Fruit fly (Drosophila melanogaster) whole organism, wandering third instar larva: Measurements from ENCODE around the gene Surf4.
A peak's percentile ranks its signal among the peaks of the same experiment; 100 is the strongest.

Experiments used
- Abd-B ChIP-seq: fragments of >200 bp; optimal IDR thresholded peaks from 2 replicates; lab custom pipeline; 2017; ENCODE audit warnings: missing biosample characterization, missing genetic modification characterization
- CG32264 ChIP-seq: fragments of 200-800 bp; sonication (Bioruptor generic); optimal IDR thresholded peaks from 2 replicates; lab custom pipeline; 2016; ENCODE audit warnings: missing biosample characterization, missing genetic modification characterization
- CG9705 ChIP-seq: fragments of 200-800 bp; sonication (Bioruptor generic); optimal IDR thresholded peaks from 2 replicates; lab custom pipeline; 2018; ENCODE audit warnings: missing biosample characterization, mild to moderate bottlenecking, missing genetic modification characterization
- CrebA ChIP-seq: fragments of 200-800 bp; sonication (Bioruptor generic); optimal IDR thresholded peaks from 2 replicates; lab custom pipeline; 2016; ENCODE audit warnings: missing biosample characterization, mild to moderate bottlenecking, missing genetic modification characterization, borderline replicate concordance
- GATAd ChIP-seq: sonication (Bioruptor generic); optimal IDR thresholded peaks from 2 replicates; lab custom pipeline; 2016; ENCODE audit warnings: missing biosample characterization, missing genetic modification characterization
- HLH106 ChIP-seq: fragments of 200-800 bp; optimal IDR thresholded peaks from 3 replicates; lab custom pipeline; 2019; ENCODE audit warnings: missing biosample characterization, mild to moderate bottlenecking, missing genetic modification characterization, moderate library complexity
- Hnf4 ChIP-seq: fragments of 200-800 bp; sonication (Bioruptor generic); optimal IDR thresholded peaks from 2 replicates; lab custom pipeline; 2016; ENCODE audit warnings: missing biosample characterization, mild to moderate bottlenecking, missing genetic modification characterization
- Hr83 ChIP-seq: fragments of 200-300 bp; sonication (Bioruptor generic); optimal IDR thresholded peaks from 2 replicates; lab custom pipeline; 2016; ENCODE audit warnings: missing biosample characterization, mild to moderate bottlenecking, missing genetic modification characterization, moderate library complexity; ENCODE audit not compliant: poor library complexity, severe bottlenecking
- Mio ChIP-seq: sonication (Bioruptor generic); optimal IDR thresholded peaks from 2 replicates; lab custom pipeline; 2016; ENCODE audit warnings: missing biosample characterization, missing genetic modification characterization
- N ChIP-seq: fragments of >200 bp; optimal IDR thresholded peaks from 2 replicates; lab custom pipeline; 2018; ENCODE audit warnings: missing biosample characterization, missing external identifiers, missing genetic modification characterization
- OdsH ChIP-seq: fragments of 200-800 bp; sonication (Bioruptor generic); optimal IDR thresholded peaks from 2 replicates; lab custom pipeline; 2016; ENCODE audit warnings: missing biosample characterization, mild to moderate bottlenecking, missing genetic modification characterization
- Rel ChIP-seq, 2 experiments: fragments of 200-800 bp; sonication (Bioruptor generic) in 1 of 2; optimal IDR thresholded peaks; 2 replicates in 1 of 2; 3 replicates in 1 of 2; lab custom pipeline; 2016 to 2019; ENCODE audit warnings: mild to moderate bottlenecking in 2 of 2, missing biosample characterization in 2 of 2, missing genetic modification characterization in 2 of 2, moderate library complexity in 1 of 2
- Sp1 ChIP-seq: fragments of 200-800 bp; sonication (Bioruptor generic); optimal IDR thresholded peaks from 3 replicates; lab custom pipeline; 2019; ENCODE audit warnings: missing biosample characterization, mild to moderate bottlenecking, missing genetic modification characterization, moderate library complexity
- Vsx2 ChIP-seq: fragments of 200-300, 225-300 bp; sonication (Bioruptor generic); optimal IDR thresholded peaks from 2 replicates; lab custom pipeline; 2018; ENCODE audit warnings: missing biosample characterization, missing genetic modification characterization; ENCODE audit not compliant: partially characterized antibody
- br ChIP-seq: fragments of 200-800 bp; sonication (Bioruptor generic); optimal IDR thresholded peaks from 2 replicates; lab custom pipeline; 2016; ENCODE audit warnings: missing biosample characterization, missing genetic modification characterization
- brk ChIP-seq: fragments of 200-800 bp; sonication (Bioruptor generic); optimal IDR thresholded peaks from 2 replicates; lab custom pipeline; 2016; ENCODE audit warnings: missing biosample characterization, mild to moderate bottlenecking, missing genetic modification characterization
- dsf ChIP-seq: sonication (Bioruptor generic); optimal IDR thresholded peaks from 2 replicates; lab custom pipeline; 2016; ENCODE audit warnings: missing biosample characterization, missing genetic modification characterization, borderline replicate concordance
- ey ChIP-seq: fragments of 200-800 bp; sonication (Bioruptor generic); optimal IDR thresholded peaks from 2 replicates; lab custom pipeline; 2016; ENCODE audit warnings: missing biosample characterization, missing genetic modification characterization
- foxo ChIP-seq, 2 experiments: fragments of 200-800 bp; sonication (Bioruptor generic); optimal IDR thresholded peaks; 2 replicates in 1 of 2; 3 replicates in 1 of 2; lab custom pipeline; 2016 to 2017; ENCODE audit warnings: missing biosample characterization in 2 of 2, missing genetic modification characterization in 2 of 2
- fru ChIP-seq: fragments of 200-800 bp; sonication (Bioruptor generic); optimal IDR thresholded peaks from 3 replicates; lab custom pipeline; 2016; ENCODE audit warnings: missing biosample characterization, mild to moderate bottlenecking, missing genetic modification characterization
- h ChIP-seq: fragments of 200-800 bp; sonication (Bioruptor generic); optimal IDR thresholded peaks from 3 replicates; lab custom pipeline; 2016; ENCODE audit warnings: missing biosample characterization, mild to moderate bottlenecking, missing genetic modification characterization
- lola ChIP-seq: fragments of >200 bp; optimal IDR thresholded peaks from 2 replicates; lab custom pipeline; 2017; ENCODE audit warnings: missing biosample characterization, missing genetic modification characterization
- pan ChIP-seq: fragments of >200 bp; optimal IDR thresholded peaks from 2 replicates; lab custom pipeline; 2017
- psq ChIP-seq: fragments of 200-800 bp; sonication (Bioruptor generic); optimal IDR thresholded peaks from 3 replicates; lab custom pipeline; 2017; ENCODE audit warnings: missing biosample characterization, mild to moderate bottlenecking, missing genetic modification characterization, moderate library complexity
- rgr ChIP-seq: fragments of 200-800 bp; sonication (Bioruptor generic); optimal IDR thresholded peaks from 3 replicates; lab custom pipeline; 2016; ENCODE audit warnings: missing biosample characterization, mild to moderate bottlenecking, missing genetic modification characterization
- sv ChIP-seq: fragments of 200-800 bp; sonication (Bioruptor generic); optimal IDR thresholded peaks from 3 replicates; lab custom pipeline; 2016; ENCODE audit warnings: missing biosample characterization, missing genetic modification characterization
- tai ChIP-seq: sonication (Bioruptor generic); optimal IDR thresholded peaks from 2 replicates; lab custom pipeline; 2016; ENCODE audit warnings: missing biosample characterization, missing genetic modification characterization
- usp ChIP-seq: fragments of >200 bp; optimal IDR thresholded peaks from 2 replicates; lab custom pipeline; 2017; ENCODE audit warnings: missing biosample characterization, missing genetic modification characterization
- woc ChIP-seq: sonication (Bioruptor generic); optimal IDR thresholded peaks from 2 replicates; lab custom pipeline; 2016; ENCODE audit warnings: missing biosample characterization, mild to moderate bottlenecking, missing genetic modification characterization

Surf4 gene

DNA sequence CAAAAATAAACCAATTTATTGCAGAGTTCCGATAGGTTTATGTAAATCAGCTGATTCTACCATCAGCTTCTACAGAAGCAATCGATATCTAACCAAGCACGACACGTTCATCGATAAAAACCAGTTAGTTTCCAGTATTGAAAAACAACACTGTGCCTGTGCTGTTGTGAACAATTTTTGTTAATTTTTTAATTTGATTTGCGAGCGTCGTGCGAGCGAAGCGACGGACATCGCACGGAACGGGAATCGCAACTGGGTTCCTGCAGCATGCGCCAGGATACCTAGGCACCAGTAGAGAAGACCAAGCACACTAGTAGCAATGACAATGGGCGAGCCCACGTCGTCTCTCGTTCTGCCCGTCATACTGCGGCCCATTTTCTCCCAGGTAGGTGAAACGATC is 25.9 kb upstream of the Surf4 start, which contains the start of the genes Ccm3 and CG6136:
Gene Ccm3 (plus strand): TSS at position 125 of the 400 bp plus-strand sequence.
Gene CG6136 (minus strand): TSS at position 380 of the 400 bp plus-strand sequence.
- TF ChIP-seq fru (GFP tag; lab: Kevin White, UChicago) (peak; percentile 50), woc (GFP tag; lab: Kevin White, UChicago) (no peak), Hnf4 (GFP tag; lab: Kevin White, UChicago) (no peak), Mio (GFP tag; lab: Kevin White, UChicago) (peak; percentile 4), br (GFP tag; lab: Kevin White, UChicago) (peak; percentile 71), foxo (GFP tag; optimal IDR thresholded peaks at IDR 0.05; lab: Kevin White, UChicago) (peak in 1 of 2 experiments; percentile 48), CG9705 (GFP tag; lab: Kevin White, UChicago) (peak; percentile 20), rgr (GFP tag; lab: Kevin White, UChicago) (peak; percentile 68), Abd-B (GFP tag; lab: Kevin White, UChicago) (no peak), tai (GFP tag; lab: Kevin White, UChicago) (no peak), pan (lab: Kevin White, UChicago) (no peak), psq (GFP tag; lab: Kevin White, UChicago) (peak; percentile 18), OdsH (GFP tag; lab: Kevin White, UChicago) (peak; percentile 36), Rel (GFP tag; optimal IDR thresholded peaks at IDR 0.05; lab: Kevin White, UChicago) (no peak), Rel (tag; optimal IDR thresholded peaks at IDR 0.05; lab: Kevin White, UChicago) (peak; percentile 40), Sp1 (GFP tag; lab: Kevin White, UChicago) (peak; percentile 54), ey (GFP tag; lab: Kevin White, UChicago) (peak; percentile 5), HLH106 (tag; lab: Kevin White, UChicago) (peak; percentile 44), h (GFP tag; lab: Kevin White, UChicago) (peak; percentile 76), CG32264 (GFP tag; lab: Kevin White, UChicago) (no peak), dsf (no peak), N (GFP tag; lab: Kevin White, UChicago) (no peak), usp (GFP tag; lab: Kevin White, UChicago) (no peak), Hr83 (GFP tag; lab: Kevin White, UChicago) (peak; percentile 81)
- TF ChIP-seq, all 38 proteins: peak for 14

DNA sequence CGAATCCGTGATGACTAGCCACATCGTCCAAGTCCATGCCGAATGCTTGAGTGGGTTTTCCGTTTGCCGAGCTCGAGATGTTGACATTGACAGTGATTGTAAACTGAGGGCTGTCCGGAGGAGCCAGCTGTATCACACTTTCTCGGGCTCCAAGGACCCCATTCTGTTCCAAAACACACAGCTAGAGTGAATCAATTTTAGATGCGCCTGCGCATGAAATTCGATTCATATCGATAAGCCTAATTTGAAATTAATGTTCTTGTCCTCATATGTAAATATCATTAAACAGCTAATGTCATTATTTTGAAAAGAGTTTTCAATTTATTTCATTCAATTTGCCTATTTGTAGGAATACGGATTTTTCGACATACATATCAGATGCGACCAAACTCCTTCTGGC is 23.8 kb upstream of the Surf4 start, which contains the start of gene CG14868:
Gene CG14868 (minus strand): TSS at position 204 of the 400 bp plus-strand sequence.
- no peak for TF ChIP-seq GATAd (GFP tag; lab: Kevin White, UChicago)
- no peak for TF ChIP-seq psq (GFP tag; lab: Kevin White, UChicago)
- no peak for TF ChIP-seq h (GFP tag; lab: Kevin White, UChicago)
- no peak for TF ChIP-seq brk (GFP tag; lab: Kevin White, UChicago)
- TF ChIP-seq Abd-B (GFP tag; lab: Kevin White, UChicago), result no peak
- TF ChIP-seq Rel (GFP tag; optimal IDR thresholded peaks at IDR 0.05; lab: Kevin White, UChicago), result no peak
- TF ChIP-seq Rel (tag; optimal IDR thresholded peaks at IDR 0.05; lab: Kevin White, UChicago), result no peak
- no peak for TF ChIP-seq foxo (GFP tag; optimal IDR thresholded peaks at IDR 0.05; lab: Kevin White, UChicago)
- no peak for TF ChIP-seq CrebA
- TF ChIP-seq dsf, result no peak
- TF ChIP-seq sv (GFP tag; lab: Kevin White, UChicago), result no peak
- TF ChIP-seq woc (GFP tag; lab: Kevin White, UChicago), result no peak
- TF ChIP-seq, all 38 proteins: peak for 0

DNA sequence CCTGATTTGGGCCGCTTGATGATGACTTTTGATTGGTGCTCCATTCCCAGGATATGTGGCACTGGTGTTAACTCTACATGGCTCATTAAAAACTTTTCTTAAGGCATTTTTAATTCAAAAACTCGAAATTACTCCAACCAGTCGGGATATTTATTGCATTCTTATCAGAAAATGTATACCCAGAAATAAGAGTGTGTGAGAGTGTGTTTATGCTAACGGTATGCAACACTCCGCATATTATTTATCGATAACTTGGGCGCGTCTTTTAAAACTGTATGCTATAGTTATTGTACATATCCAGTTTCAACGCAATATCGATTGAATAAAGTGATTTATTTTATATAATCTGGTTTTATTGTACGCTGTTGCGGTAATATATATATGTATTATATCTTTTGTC is 21.5 kb upstream of the Surf4 start, which contains the start of gene CG34404:
Gene CG34404 (minus strand): TSS at position 189 of the 400 bp plus-strand sequence.
- TF ChIP-seq lola (GFP tag; lab: Kevin White, UChicago) (no peak), rgr (GFP tag; lab: Kevin White, UChicago) (peak; percentile 8), woc (GFP tag; lab: Kevin White, UChicago) (no peak), foxo (GFP tag; optimal IDR thresholded peaks at IDR 0.05; lab: Kevin White, UChicago) (peak in 1 of 2 experiments; percentile 39), GATAd (GFP tag; lab: Kevin White, UChicago) (no peak)

DNA sequence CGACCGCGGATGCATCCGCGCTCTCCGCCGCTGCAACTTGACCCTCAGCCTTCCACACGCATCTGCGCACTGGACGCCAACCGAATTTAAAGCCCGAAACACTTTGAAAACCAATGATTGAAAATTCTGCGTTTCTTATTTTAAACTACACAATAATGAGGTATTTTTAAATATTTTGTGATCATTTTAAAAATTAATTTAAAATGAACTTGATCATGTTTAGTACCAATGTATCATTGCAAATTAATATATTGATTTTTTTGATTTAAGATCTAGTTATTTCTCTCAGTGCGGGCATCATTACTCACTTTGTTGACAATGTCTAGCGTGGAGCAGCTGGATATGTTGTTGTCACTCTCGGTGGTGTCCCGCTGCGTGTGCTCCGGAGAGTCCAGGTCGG is 20.9 kb upstream of the Surf4 start:
- peak; percentile 44 for TF ChIP-seq Sp1 (GFP tag; lab: Kevin White, UChicago)
- TF ChIP-seq Vsx2 (GFP tag; lab: Kevin White, UChicago), result no peak
- no peak for TF ChIP-seq pan (lab: Kevin White, UChicago)
- TF ChIP-seq ey (GFP tag; lab: Kevin White, UChicago), result peak; percentile 31
- peak; percentile 8 for TF ChIP-seq OdsH (GFP tag; lab: Kevin White, UChicago)
- TF ChIP-seq HLH106 (tag; lab: Kevin White, UChicago), result peak; percentile 48
- no peak for TF ChIP-seq usp (GFP tag; lab: Kevin White, UChicago)
- TF ChIP-seq rgr (GFP tag; lab: Kevin White, UChicago), result peak; percentile 28
- TF ChIP-seq foxo (GFP tag; optimal IDR thresholded peaks at IDR 0.05; lab: Kevin White, UChicago), result peak in 1 of 2 experiments; percentile 63
- no peak for TF ChIP-seq br (GFP tag; lab: Kevin White, UChicago)
- TF ChIP-seq, all 38 proteins: peak for 6
